Worm (Caenorhabditis elegans) whole organism, young adult: ENCODE data around the gene dhs-19.

Experiments used
- B0035.1 ChIP-seq: sonication (generic microtip); optimal IDR thresholded peaks from 2 replicates; lab custom pipeline; 2016; ENCODE audit warnings: missing genetic modification characterization, mild to moderate bottlenecking, missing compliant biosample characterization, missing genotype, missing genetic modification reagents
- dpl-1 ChIP-seq: fragments of 150-350 bp; optimal IDR thresholded peaks from 2 replicates; lab custom pipeline; 2014; ENCODE audit warnings: missing biosample characterization, missing genetic modification reagents, missing genetic modification characterization
- madf-10 ChIP-seq: sonication (generic microtip); optimal IDR thresholded peaks from 2 replicates; lab custom pipeline; 2016; ENCODE audit warnings: mild to moderate bottlenecking, missing genetic modification characterization, missing compliant biosample characterization
- madf-6 ChIP-seq: fragments of 200-800 bp; sonication (Bioruptor generic); IDR thresholded peaks from 2 replicates; pipeline ENCODE4 v1.3.6; 2022; ENCODE audit warnings: missing genetic modification reagents, missing genetic modification characterization, missing compliant biosample characterization
- rcor-1 ChIP-seq: fragments of 200-800 bp; sonication (Bioruptor generic); IDR thresholded peaks from 2 replicates; pipeline ENCODE4 v1.3.6; 2022; ENCODE audit warnings: missing genetic modification reagents, missing genetic modification characterization, missing compliant biosample characterization
- repo-1 ChIP-seq: sonication (generic microtip); optimal IDR thresholded peaks from 2 replicates; lab custom pipeline; 2017; ENCODE audit warnings: mild to moderate bottlenecking, missing genetic modification characterization, missing compliant biosample characterization

- no peak for TF ChIP-seq madf-10 (tag; lab: Kevin White, UChicago)
- TF ChIP-seq rcor-1 (GFP tag; lab: Robert Waterston, UW): no peak
- no peak for TF ChIP-seq B0035.1 (tag; lab: Kevin White, UChicago)
- TF ChIP-seq repo-1 (tag; lab: Kevin White, UChicago): no peak
- TF ChIP-seq madf-6: no peak
- no peak for TF ChIP-seq dpl-1 (GFP tag; lab: Kevin White, UChicago)
Measured at ce11 chrV:11497475-11497874, 7.2 kb upstream of the dhs-19 start.
